Fruit fly (Drosophila melanogaster) whole organism, embryonic: ENCODE data around the gene CG13137.

ENCODE experiments used
- CG14050 ChIP-seq: fragments of 200-800 bp; sonication (Bioruptor generic); IDR thresholded peaks from 3 replicates; pipeline ENCODE4 v1.3.6; 2022; ENCODE audit warnings: missing biosample characterization, missing genetic modification characterization
- CG2120 ChIP-seq: fragments of 200-800 bp; sonication (Bioruptor generic); optimal IDR thresholded peaks from 3 replicates; lab custom pipeline; 2016; ENCODE audit warnings: missing biosample characterization, missing genetic modification characterization
- CG32767 ChIP-seq: fragments of 200-800 bp; sonication (Bioruptor generic); IDR thresholded peaks from 2 replicates; pipeline ENCODE4 v1.3.6; 2022; ENCODE audit warnings: missing biosample characterization, missing genetic modification characterization
- CG4730 ChIP-seq: fragments of 200-800 bp; sonication (Bioruptor generic); IDR thresholded peaks from 2 replicates; pipeline ENCODE4 v1.3.6; 2022; ENCODE audit warnings: missing biosample characterization, missing genetic modification characterization
- Doc3 ChIP-seq: fragments of 200-800 bp; sonication (Bioruptor generic); IDR thresholded peaks from 3 replicates; pipeline ENCODE4 v1.3.6; 2022; ENCODE audit warnings: missing biosample characterization, missing genetic modification characterization; ENCODE audit not compliant: partially characterized antibody
- HmgZ ChIP-seq: fragments of 200-800 bp; sonication (Bioruptor generic); optimal IDR thresholded peaks from 2 replicates; lab custom pipeline; 2018; ENCODE audit warnings: missing biosample characterization, mild to moderate bottlenecking, missing genetic modification characterization
- bbx ChIP-seq: fragments of 200-800 bp; sonication (Bioruptor generic); IDR thresholded peaks from 2 replicates; pipeline ENCODE4 v1.3.6; 2022; ENCODE audit warnings: missing biosample characterization, missing genetic modification characterization; ENCODE audit not compliant: partially characterized antibody
- oc ChIP-seq: fragments of 200-800 bp; sonication (Bioruptor generic); optimal IDR thresholded peaks from 2 replicates; lab custom pipeline; 2018; ENCODE audit warnings: missing biosample characterization, mild to moderate bottlenecking, missing genetic modification characterization, moderate library complexity
- slbo ChIP-seq: fragments of 200-800 bp; sonication (Bioruptor generic); IDR thresholded peaks from 2 replicates; pipeline ENCODE4 v1.3.6; 2022; ENCODE audit warnings: missing biosample characterization, missing genetic modification characterization
- vfl ChIP-seq: fragments of 200-800 bp; sonication (Bioruptor generic); optimal IDR thresholded peaks from 2 replicates; lab custom pipeline; 2016; ENCODE audit warnings: missing biosample characterization, missing genetic modification characterization

- TF ChIP-seq CG4730 (GFP tag; lab: Robert Waterston, UW) = no peak
- TF ChIP-seq CG14050 (GFP tag; lab: Robert Waterston, UW) = no peak
- TF ChIP-seq vfl (GFP tag; lab: Kevin White, UChicago) = no peak
- TF ChIP-seq CG32767 (GFP tag; lab: Robert Waterston, UW) = no peak
- no peak for TF ChIP-seq bbx (GFP tag; lab: Robert Waterston, UW)
- no peak for TF ChIP-seq Doc3
- TF ChIP-seq slbo (GFP tag; lab: Robert Waterston, UW) = no peak
- no peak for TF ChIP-seq oc
- TF ChIP-seq CG2120 = no peak
- no peak for TF ChIP-seq HmgZ (tag; lab: Kevin White, UChicago)
These were observed 41.7 kb upstream of the CG13137 start for dm6 chr2L:10130763-10131162.
